Worm (Caenorhabditis elegans) whole organism, L1 larva: ENCODE results near the gene F55F10.1.

Experiments
- F16B12.6 ChIP-seq: fragments of 150-350 bp; optimal IDR thresholded peaks from 2 replicates; lab custom pipeline; 2014; ENCODE audit warnings: missing biosample characterization, missing genetic modification characterization
- aha-1 ChIP-seq: fragments of 150-350 bp; optimal IDR thresholded peaks from 2 replicates; lab custom pipeline; 2014; ENCODE audit warnings: missing biosample characterization, missing genetic modification characterization
- ama-1 ChIP-seq: fragments of 150-350 bp; optimal IDR thresholded peaks from 2 replicates; lab custom pipeline; 2014
- ces-1 ChIP-seq: fragments of 150-350 bp; optimal IDR thresholded peaks from 2 replicates; lab custom pipeline; 2014; ENCODE audit warnings: missing biosample characterization, missing genetic modification reagents, missing genetic modification characterization
- nhr-11 ChIP-seq: fragments of 150-350 bp; optimal IDR thresholded peaks from 2 replicates; lab custom pipeline; 2014; ENCODE audit warnings: missing biosample characterization, missing genetic modification characterization
- pag-3 ChIP-seq: sonication (generic microtip); optimal IDR thresholded peaks from 2 replicates; lab custom pipeline; 2017; ENCODE audit warnings: missing genetic modification characterization, mild to moderate bottlenecking, missing compliant biosample characterization, antibody characterized with exemption, borderline replicate concordance; ENCODE audit not compliant: insufficient read depth
- rnt-1 ChIP-seq: sonication (generic microtip); optimal IDR thresholded peaks from 2 replicates; lab custom pipeline; 2016; ENCODE audit warnings: mild to moderate bottlenecking, missing genetic modification characterization, moderate library complexity, missing compliant biosample characterization
- skn-1 ChIP-seq: fragments of 150-350 bp; optimal IDR thresholded peaks from 2 replicates; lab custom pipeline; 2014; ENCODE audit warnings: missing biosample characterization, missing genetic modification characterization
- snpc-4 ChIP-seq: fragments of 150-350 bp; optimal IDR thresholded peaks from 2 replicates; lab custom pipeline; 2014; ENCODE audit warnings: missing biosample characterization, missing genetic modification characterization

ce11 chrIV:4410526-4410925, 49.9 kb downstream of the F55F10.1 start:
- TF ChIP-seq skn-1 = no peak
- TF ChIP-seq ces-1 (GFP tag; lab: Kevin White, UChicago) = no peak
- no peak for TF ChIP-seq snpc-4 (tag; lab: Kevin White, UChicago)
- TF ChIP-seq F16B12.6 (tag; lab: Kevin White, UChicago) = no peak
- no peak for TF ChIP-seq aha-1 (tag; lab: Kevin White, UChicago)
- no peak for TF ChIP-seq ama-1 (lab: Kevin White, UChicago)
- TF ChIP-seq pag-3 (tag; lab: Kevin White, UChicago) = no peak
- no peak for TF ChIP-seq rnt-1 (tag; lab: Kevin White, UChicago)
- no peak for TF ChIP-seq nhr-11 (tag; lab: Kevin White, UChicago)
